Fruit fly (Drosophila melanogaster): ENCODE data around the gene CG34290.
A peak's percentile ranks its signal among the peaks of the same experiment; 100 is the strongest.

CG34290 gene

DNA sequence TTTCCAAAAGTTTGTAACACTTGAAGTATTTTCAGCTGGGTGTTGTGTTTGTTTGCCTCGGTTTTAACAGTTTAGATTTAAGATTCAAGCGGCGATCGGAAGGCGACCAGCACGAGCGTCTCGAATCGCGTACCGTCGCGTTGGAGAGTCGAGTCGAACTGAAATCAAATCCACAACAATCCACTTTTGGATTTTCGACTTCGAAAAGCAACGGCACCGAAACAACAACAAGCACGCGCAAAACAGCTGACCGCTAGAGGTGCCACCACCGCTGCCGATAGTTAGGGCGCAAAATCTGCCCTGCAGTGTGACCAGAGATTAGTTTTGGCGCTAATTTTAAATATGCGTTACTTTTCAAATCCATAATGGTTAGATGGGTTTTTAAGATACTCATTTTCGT, 18.5 kb downstream of the CG34290 start, which contains the start of gene jar:
Gene jar, minus strand, starts transcription at position 163 of the 400 bp plus-strand sequence.
- TF ChIP-seq noc (tag; optimal IDR thresholded peaks at IDR 0.05) = peak; percentile 39

DNA sequence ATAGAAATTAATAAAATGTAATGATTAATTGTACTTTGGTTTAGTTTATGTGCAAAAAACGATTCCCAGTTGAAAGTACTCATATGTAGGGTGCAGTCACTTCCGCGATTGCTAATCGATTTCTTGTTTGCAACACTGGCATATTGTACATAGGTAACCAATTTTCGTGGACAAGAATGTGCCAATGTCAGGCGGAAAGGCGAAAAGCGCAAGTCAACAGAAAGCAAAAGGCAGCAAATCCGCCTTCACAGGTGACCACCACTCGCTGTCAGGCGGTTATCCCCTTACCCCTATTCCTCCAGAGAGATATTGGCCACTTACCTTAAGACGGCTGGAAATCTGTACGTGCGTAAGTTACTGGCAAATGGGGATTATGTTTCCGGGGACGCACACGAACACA, 19.0 kb downstream of the CG34290 start:
- no peak for TF ChIP-seq noc (tag; optimal IDR thresholded peaks at IDR 0.05)

DNA sequence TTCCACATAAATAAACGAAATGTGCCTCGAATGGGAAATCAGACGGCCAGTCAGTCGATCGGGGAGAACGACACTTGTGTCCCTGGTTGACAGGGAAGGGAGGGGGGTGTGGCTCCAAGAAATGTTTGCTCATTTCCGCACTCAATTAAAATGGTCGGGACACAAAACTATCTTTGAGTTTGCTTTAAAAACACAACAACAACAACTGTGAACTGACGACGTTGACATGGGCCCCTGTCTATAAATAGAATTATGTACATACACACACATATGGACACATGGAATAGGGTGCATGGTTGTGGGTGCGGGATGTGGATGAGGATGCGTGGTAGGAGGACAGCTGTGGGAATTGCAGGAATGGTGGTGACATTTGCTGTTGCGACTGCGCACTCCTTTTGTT, 19.6 kb downstream of the CG34290 start:
- TF ChIP-seq noc (tag; optimal IDR thresholded peaks at IDR 0.05) = no peak

DNA sequence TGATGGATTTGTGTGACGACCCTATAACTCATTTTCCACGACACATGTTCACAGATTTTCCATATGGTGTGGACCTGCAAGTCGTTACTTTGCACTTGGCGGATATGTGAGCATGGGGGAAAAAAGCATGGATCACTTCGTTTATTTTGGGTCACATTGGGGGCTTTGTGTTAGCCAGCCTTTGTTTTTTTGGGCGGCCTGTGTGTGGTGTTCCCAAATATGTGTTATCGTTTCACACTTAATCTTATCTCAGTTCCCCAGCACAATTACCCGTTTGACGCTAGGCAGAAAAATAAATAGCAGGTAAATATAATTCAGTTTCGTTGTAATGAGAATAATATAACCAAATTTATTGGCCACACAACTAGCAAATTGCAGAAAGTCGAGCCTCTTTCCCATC, 21.3 kb downstream of the CG34290 start:
- peak; percentile 10 for TF ChIP-seq noc (tag; optimal IDR thresholded peaks at IDR 0.05)

DNA sequence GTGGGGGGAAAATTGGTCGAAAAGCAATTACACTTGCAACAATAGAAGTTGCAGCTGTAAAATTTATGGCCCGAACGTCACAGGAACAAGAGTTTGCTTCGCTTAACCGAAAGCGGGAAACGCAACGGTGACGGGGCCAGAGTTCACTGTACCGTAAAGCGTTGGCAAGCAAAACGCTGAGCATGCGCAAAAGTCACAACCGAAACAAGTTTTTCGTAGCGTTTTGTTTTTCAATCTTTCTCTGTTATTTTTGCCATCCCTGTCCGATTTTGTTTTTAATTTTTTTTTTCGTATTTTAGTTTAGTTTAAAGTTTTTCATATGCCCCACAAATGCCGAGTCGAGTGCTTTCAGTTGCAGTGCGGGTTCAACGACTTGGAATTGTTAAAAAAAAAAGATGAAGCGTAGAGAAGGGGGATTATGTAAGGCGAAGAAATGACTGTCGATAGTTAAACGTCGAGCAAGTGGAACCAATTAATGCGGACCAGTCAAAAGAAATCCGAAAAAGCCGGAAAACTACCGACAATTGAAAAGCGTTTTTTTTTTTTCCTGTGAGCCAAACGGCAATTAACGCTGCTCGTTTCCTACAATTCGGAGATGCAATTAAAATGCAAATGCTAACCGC, 21.9 kb downstream of the CG34290 start:
- no peak for TF ChIP-seq noc (tag; optimal IDR thresholded peaks at IDR 0.05)

DNA sequence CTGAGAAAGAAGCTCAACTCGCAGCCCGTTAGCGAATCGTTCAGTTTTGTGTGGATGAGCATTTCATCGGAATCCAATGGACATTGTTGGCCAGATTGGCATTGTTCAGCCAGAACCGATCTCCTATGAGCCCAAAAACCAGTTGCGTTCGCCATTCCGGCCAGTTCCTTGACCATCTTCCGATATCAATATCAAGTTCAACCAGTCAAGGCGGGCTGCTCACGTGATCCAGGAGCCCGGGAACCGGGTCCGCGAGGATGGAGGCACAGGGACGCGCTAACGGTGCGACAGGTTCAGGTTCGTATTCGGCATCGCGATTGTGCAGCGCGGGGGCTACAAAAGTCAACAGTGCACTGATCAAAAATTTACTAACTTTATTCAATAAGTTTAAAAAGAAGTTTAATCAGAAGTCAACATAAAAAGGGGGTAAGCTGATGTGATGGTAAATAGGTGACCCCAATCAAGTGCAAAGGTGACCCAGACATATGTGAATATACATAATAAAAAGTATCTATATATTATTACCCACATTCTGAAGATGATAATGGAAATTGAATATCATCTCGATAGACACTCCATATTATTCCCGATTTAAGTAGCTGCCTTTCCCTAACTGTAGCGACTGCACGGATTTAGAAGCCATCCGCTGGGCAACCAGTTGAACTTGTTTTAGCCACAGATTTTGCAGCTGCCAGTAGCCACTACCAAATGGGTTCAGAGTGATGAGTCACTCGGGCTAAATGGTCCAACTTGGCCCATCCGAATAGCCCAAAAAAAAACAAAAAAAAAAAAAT, 22.6 kb downstream of the CG34290 start:
- TF ChIP-seq noc (tag; optimal IDR thresholded peaks at IDR 0.05) = no peak

DNA sequence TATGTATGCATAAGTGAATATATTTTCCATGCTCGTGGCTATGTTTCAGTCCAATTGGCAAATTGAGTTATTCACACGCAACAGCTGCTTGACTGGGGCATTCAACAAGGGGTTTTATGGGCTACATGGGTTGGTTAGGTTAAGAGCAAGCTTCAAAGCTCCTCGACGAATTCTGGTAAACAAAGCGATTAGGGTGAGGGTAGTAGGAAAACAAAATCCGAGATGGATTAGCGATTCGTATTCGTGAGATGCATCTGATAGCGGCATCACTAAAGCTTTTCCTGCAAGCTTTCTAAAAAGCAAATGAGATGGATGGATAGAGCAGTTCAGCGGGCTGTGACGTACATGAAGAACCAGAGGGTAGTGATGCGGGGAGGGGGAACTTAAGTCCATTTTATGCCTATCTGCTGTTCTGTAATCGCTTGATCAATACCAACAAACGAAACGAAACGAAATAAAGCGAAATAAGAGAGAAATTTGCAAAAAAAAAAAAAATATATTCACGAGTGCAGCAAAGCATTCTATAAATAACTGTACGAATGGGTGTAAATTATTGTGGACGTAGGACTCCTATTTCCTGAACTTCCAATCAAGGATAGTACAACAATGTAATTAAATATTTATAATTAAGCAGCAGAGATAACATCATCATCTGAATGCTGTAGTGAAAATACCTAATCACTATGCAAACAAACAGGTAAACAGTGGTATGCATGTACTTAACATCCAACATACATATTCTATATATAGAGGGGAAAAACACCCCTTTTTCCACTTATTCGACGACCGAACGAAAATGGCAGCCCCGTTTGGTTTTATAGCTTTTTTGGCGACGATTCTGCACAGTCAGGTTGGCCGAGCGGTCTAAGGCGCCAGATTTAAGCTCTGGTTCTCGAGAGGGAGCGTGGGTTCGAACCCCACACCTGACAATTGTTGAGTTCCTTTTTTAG, 24.9 kb downstream of the CG34290 start:
- TF ChIP-seq noc (tag; optimal IDR thresholded peaks at IDR 0.05) = no peak

DNA sequence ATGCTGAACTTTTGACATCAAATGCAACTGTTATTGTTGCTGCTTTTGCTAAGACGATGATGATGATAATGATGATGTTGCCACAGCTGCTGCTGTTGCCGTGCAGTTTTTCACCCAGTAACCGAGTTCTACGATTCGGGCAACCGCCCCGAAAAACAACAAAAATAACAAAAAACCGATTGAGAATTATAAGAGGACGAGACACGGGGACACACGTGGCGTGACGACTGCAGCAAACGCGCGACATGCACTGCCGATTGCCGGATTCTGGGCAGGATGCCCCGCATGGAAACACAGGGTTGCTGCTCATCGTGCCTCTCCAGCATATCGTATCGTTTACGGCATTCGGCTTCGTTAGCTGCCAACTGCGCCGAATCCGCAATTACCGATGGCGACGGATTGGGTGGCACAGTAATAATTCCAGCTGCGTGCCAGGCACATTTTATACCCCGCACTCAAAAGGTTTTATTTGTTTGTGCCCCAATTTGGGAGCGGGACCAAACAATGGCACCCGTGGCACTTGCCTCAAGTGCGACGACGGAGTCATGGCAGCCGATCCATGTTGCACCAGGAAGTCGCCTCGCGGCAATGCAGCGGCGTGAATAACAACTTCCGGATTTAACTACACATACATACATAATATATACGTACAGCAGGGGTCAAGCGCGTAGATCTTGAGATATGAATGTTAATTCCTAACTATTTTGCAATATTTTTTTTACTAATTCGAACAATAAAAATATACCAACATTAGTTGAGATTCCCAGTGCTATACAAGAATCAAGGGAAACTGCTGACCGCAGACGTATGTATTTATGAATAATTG, 25.8 kb downstream of the CG34290 start:
- no peak for TF ChIP-seq noc (tag; optimal IDR thresholded peaks at IDR 0.05)

DNA sequence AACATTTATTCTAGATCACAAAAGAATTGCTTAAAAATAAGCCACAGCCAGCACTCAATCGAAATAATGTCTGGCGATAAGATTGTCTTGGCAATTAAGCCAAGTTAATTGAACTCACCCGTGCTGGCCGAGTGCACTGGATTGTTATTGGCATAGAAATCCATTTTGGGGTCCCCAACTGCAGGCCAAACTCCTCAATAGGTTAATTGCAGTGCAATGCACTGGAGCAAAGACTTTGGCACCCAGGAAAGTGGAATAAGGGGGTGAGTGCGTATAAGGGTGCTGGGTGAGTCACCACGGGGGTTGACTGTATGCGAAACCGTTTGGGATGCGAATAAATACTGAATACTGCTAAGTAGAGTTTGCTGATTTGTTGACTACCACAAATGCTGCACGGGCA, 26.7 kb downstream of the CG34290 start:
- no peak for TF ChIP-seq noc (tag; optimal IDR thresholded peaks at IDR 0.05)

DNA sequence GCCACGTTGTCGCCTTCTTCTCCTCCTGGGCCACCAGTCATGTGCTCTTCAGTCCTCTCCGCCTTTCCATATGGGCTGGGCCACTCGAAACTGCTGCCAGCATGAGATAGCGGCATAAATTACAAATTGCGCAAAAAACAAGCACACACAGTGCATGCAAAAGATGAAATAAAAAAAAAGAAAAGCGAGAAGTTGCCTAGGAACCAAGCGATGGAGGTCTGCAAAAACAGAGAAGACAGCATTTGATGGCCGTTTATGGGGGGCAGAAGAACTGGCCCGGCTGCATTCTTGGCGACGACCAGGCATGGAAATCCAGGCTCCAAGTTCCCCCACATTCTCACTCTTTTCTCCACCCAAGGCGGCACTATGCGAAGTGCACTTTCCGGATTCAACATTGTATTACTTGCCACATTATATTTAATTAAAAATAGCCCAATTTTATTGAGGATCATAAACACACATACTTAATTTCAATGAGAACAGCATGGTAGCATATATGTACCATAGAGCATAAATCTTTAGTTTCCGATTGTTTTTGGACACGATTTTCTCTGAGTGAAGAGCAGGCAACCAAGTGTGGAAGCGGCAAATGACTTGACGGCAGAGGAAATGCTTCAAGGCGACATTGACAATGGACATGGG, 28.1 kb downstream of the CG34290 start:
- no peak for TF ChIP-seq noc (tag; optimal IDR thresholded peaks at IDR 0.05)

DNA sequence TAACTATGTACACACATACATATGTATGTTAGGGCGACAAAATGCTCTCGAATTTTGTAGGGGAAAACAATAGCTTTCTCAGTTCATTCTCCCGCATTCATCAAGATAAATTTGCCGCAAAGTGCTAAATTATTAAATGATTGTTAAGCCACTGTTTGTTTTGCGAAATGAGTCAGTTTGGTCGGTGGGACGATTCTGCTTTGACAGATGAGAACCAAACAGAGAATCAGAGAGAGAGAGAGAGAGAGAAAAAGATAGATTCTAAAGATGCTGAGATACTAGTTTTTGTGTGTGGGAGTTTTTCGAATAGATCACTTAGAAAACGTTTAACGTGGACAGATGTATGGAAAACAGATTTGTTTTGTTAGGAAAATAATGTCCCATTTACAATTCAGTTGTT, 29.2 kb downstream of the CG34290 start:
- TF ChIP-seq noc (tag; optimal IDR thresholded peaks at IDR 0.05) = no peak

DNA sequence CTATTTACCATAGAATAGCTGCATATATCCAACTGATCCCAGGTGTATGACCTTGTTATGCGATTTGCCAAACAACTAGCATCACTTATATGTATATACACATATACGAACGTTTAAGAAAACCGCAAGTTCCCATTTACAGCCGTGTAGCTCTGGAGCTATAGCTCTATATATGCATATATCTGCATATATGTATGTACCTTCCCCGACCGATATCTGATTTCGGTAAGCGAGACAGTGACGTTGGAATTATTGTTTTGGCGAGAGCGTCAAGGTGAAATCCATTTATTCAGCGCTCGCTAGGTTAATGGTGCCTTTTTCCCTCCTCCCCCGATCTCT, 29.6 kb downstream of the CG34290 start:
- TF ChIP-seq noc (tag; optimal IDR thresholded peaks at IDR 0.05) = peak; percentile 20

DNA sequence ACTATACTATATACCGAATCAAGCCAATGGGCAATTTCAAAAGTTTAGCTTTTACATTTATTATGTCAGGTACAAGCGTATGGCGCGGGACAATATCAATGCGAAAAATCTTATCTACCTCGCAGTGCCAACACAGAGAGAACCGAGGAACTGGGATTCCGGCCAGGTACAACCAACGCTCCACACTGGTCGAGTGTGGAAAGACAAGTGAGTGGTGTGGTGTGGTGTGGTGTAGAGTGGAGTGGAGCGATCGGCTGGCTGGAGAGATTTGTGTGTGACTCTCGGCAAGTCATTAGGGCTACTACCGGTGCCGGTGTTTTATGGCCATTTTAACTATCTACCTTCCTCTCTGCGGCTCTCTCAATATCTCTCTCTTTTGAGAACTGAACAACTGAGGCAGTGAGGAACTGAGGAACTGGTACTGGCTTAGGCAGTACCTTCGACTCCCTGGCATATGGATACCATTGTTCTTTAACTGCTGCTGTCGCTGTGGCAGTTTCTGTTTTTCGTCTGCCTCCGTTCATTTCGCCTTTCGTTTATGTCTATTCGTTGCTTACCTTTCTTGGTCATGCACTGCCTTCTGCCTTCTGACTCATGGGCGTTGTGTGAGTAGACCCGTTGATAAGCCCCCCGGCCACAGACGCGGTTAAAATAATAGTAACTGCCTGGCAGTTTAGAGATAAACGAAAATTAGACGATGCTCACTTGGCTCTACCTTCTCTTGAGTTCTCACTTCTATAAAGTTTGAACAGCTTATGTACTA, 30.2 kb downstream of the CG34290 start:
- TF ChIP-seq noc (tag; optimal IDR thresholded peaks at IDR 0.05) = peak; percentile 98

DNA sequence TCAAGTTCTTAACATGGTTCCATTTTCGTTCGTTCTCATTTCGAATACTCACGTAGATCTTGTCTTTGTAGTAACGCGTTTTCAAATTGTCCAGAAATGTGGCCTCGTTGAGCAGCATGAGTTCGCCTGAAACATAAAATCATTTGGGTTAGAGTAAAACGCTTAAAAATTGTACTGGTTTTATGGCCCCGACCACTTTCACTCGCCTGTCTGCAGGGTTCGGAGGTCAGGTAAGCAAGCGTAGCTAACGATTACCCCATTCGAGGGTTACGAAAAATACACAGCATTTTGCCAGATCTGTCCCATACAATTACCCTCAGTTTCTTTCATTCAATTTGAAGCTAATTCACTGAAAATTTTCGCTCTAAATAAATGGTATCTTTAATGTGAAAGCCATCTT, 31.3 kb downstream of the CG34290 start:
- TF ChIP-seq noc (tag; optimal IDR thresholded peaks at IDR 0.05) = no peak

All from whole organism, larva.